Worm (Caenorhabditis elegans) whole organism, L2 larva: ENCODE results near the gene clec-213.

Experiments
- elt-1 ChIP-seq: fragments of 150-350 bp; optimal IDR thresholded peaks from 2 replicates; lab custom pipeline; 2014; ENCODE audit warnings: missing biosample characterization, missing genetic modification characterization
- lin-39 ChIP-seq: fragments of 150-350 bp; optimal IDR thresholded peaks from 2 replicates; lab custom pipeline; 2014; ENCODE audit warnings: missing biosample characterization, missing genetic modification reagents, missing genetic modification characterization
- lsy-2 ChIP-seq, 2 experiments: fragments of 150-350 bp in 1 of 2; sonication (generic microtip) in 1 of 2; optimal IDR thresholded peaks; 2 replicates each; lab custom pipeline; 2014 to 2017; ENCODE audit warnings: missing biosample characterization in 2 of 2, missing genetic modification characterization in 2 of 2
- skn-1 ChIP-seq: sonication (generic microtip); optimal IDR thresholded peaks from 2 replicates; lab custom pipeline; 2017; ENCODE audit warnings: missing biosample characterization, missing genetic modification characterization
- ztf-4 ChIP-seq: fragments of 150-350 bp; optimal IDR thresholded peaks from 2 replicates; lab custom pipeline; 2014; ENCODE audit warnings: missing biosample characterization, missing genetic modification characterization

- TF ChIP-seq skn-1 (tag; lab: Kevin White, UChicago): no peak
- no peak for TF ChIP-seq lin-39 (tag; lab: Kevin White, UChicago)
- no peak for TF ChIP-seq lsy-2 (tag; optimal IDR thresholded peaks at IDR 0.05; lab: Kevin White, UChicago)
- TF ChIP-seq ztf-4: no peak
- no peak for TF ChIP-seq elt-1 (tag; lab: Kevin White, UChicago)
These were observed 7.1 kb downstream of the clec-213 start, which contains the start of gene clec-215 for ce11 chrV:7612044-7612443.
